Worm (Caenorhabditis elegans) whole organism, L4/young adult: ENCODE measurements around the gene str-115.

Source experiments
- W03F9.2 ChIP-seq: fragments of 150-350 bp; optimal IDR thresholded peaks from 2 replicates; lab custom pipeline; 2014; ENCODE audit warnings: missing biosample characterization, missing genetic modification characterization
- dao-5 ChIP-seq: sonication (generic microtip); optimal IDR thresholded peaks from 2 replicates; lab custom pipeline; 2016; ENCODE audit warnings: missing genotype, missing genetic modification characterization, moderate library complexity, missing compliant biosample characterization
- him-1 ChIP-seq: sonication (generic microtip); optimal IDR thresholded peaks from 2 replicates; lab custom pipeline; 2016; ENCODE audit warnings: missing genotype, missing genetic modification reagents, missing genetic modification characterization, missing compliant biosample characterization

The str-115 gene

DNA sequence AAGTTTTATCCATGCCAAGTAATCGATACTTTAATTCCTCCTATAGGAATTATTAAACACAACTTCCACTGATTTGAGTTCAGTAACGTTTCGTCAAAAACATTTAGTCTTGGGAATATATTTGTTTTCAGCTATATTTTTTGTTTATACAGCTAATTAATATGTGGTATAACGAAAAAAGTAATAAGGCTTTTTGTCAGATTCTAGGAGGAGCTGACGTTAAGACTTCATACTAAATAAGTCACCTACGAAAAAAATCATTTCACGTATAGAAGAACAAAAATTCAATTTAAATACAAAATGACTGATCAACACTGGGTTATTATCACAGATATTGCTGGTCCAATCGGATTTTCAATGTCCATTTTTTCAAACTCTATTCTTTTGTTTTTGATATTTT lies at the start of gene str-115:
str-115 (plus strand) TSS at position 301 of the 400 bp plus-strand sequence.
- TF ChIP-seq W03F9.2 (no peak), him-1 (no peak), dao-5 (no peak)

ce11 chrV:11220415-11220814 lies 48.5 kb upstream of the str-115 start:
- TF ChIP-seq dao-5: no peak
- TF ChIP-seq him-1: no peak
- no peak for TF ChIP-seq W03F9.2

- TF ChIP-seq W03F9.2: no peak
- TF ChIP-seq dao-5: no peak
- no peak for TF ChIP-seq him-1
Observed at ce11 chrV:11220936-11221335, 48.0 kb upstream of the str-115 start, which contains the start of gene T19B10.2. TSS of gene T19B10.2 (plus strand) at chrV:11221302.

DNA sequence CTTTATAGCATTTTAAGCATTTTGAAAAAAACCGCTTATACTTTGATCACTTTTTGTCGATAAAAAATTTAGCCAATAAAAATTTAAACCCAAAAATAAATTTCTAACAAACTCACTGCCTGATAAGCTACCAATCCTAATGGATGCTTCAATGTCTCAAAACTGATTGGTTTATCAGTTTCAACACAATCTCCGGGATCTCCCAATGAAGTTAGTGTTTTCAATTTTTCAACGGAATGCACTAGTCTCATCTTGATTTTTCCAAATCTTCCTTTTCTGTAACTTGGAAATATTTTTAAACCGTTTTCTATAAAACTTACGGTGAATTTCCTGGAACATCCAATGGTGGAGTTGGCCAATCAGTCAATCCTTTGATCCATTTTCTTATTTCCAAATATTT lies 45.2 kb upstream of the str-115 start:
- no peak for TF ChIP-seq him-1
- no peak for TF ChIP-seq W03F9.2
- no peak for TF ChIP-seq dao-5

- TF ChIP-seq dao-5 (no peak), him-1 (no peak), W03F9.2 (no peak)
Observed at ce11 chrV:11225981-11226380, 42.9 kb upstream of the str-115 start, which contains the start of gene bgal-1. TSS of gene bgal-1 (minus strand) at chrV:11226018.

ce11 chrV:11228653-11229173 lies 40.2 kb upstream of the str-115 start, which contains the start of gene pqn-70:
TSS of gene pqn-70 (minus strand) at chrV:11228703.
- peak; percentile 66 for TF ChIP-seq him-1
- no peak for TF ChIP-seq dao-5
- TF ChIP-seq W03F9.2: peak; percentile 72

ce11 chrV:11231177-11231576 lies 37.7 kb upstream of the str-115 start:
- TF ChIP-seq W03F9.2 (no peak), him-1 (no peak), dao-5 (no peak)

- TF ChIP-seq him-1 (no peak), dao-5 (no peak), W03F9.2 (no peak)
Observed at ce11 chrV:11234350-11234749, 34.5 kb upstream of the str-115 start, which contains the start of gene T19B10.5. TSS of gene T19B10.5 (plus strand) at chrV:11234650.

- TF ChIP-seq dao-5 (no peak), him-1 (no peak), W03F9.2 (no peak)
Observed at ce11 chrV:11235876-11236275, 33.0 kb upstream of the str-115 start.

DNA sequence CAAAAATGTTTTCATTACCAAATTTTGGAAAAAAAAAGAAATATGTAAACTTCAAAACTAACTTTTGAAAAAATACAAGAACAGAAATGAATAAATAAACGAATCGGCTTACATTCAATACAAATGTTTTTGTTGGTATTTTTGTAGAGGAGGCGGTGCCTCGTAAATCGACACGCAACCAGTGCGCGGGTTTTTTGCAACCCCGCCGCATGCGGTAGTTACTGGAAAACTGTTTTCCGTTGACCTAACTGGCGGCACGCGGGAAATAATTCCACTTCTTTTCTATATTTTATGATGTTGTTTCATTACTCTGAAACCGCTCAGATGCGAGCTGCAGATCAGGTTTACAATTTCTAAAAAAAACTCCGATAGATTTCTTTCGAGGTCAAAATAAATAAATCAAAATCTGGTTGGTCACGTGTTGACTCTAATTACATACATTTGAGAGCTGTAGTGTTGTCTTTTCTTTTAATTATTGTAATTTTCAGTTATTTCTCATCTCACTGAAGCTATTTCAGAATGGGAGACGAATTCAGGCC lies 29.6 kb upstream of the str-115 start, which contains the start of the genes dvc-1 and ima-1:
dvc-1 (minus strand) TSS at position 145 of the 539 bp plus-strand sequence.
ima-1 (plus strand) TSS at position 489 of the 539 bp plus-strand sequence.
- TF ChIP-seq dao-5: no peak
- no peak for TF ChIP-seq W03F9.2
- no peak for TF ChIP-seq him-1

- TF ChIP-seq W03F9.2 (no peak), him-1 (no peak), dao-5 (no peak)
Observed at ce11 chrV:11241580-11241979, 27.3 kb upstream of the str-115 start, which contains the start of gene pgap-1. TSS of gene pgap-1 (plus strand) at chrV:11241880.

DNA sequence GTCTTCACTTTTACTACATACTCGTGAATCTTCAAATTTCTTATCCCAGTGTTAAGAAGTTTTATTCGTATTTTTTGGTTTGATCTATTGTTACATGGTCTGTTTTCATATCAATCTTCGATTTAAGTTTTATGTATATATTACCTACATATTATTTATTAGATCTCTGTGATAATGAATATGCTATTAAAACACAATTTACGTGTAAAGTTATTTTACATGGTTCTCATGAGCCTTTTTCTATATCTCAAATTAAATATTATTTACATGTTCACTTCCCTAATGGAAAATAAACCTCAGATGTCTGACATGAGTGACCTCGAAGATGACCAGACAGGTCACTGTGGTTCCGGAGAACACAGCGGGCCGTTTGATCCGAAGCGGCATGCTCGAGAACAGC lies 24.4 kb upstream of the str-115 start, which contains the start of gene mxl-1:
mxl-1 (plus strand) TSS at position 301 of the 400 bp plus-strand sequence.
- TF ChIP-seq dao-5: no peak
- no peak for TF ChIP-seq him-1
- no peak for TF ChIP-seq W03F9.2

DNA sequence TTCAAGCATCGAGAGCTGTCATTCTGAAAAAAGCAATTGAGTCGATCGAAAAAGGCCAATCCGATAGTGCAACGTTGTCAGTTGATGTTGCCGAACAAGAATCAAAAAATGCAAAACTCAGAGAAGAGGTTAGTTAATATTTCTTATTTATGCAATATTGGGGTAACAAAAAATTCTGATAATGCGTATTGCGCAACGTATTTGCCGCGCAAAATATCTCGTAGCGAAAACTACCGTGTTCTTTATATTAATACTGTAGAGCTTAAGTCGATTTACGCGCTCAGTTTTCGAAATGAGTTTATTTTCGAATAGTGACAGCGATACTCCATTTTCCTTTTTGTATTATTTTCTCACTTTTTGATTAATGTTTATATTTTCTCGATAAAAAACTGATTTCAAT lies 23.9 kb upstream of the str-115 start:
- TF ChIP-seq dao-5 (no peak), him-1 (no peak), W03F9.2 (no peak)

DNA sequence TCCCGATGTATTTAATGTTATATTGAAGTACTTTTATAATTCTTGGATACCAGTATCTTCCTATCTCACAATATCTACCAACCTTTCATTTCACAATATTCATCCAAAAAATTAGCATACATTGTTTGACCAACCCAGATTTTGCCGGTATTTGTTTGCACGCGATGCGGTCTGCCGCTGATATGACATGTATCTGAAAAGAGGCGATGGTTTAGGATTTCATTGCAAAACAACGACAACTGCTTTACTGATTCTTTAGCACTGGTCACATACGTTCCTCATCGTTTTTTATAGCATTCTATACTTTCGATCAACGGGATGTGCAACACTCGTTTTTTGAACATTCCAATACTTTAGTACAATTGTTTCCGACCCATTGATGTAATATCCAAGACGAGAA lies 21.0 kb upstream of the str-115 start, which contains the start of gene mam-4:
mam-4 (plus strand) TSS at position 301 of the 400 bp plus-strand sequence.
- TF ChIP-seq dao-5: no peak
- no peak for TF ChIP-seq him-1
- TF ChIP-seq W03F9.2: no peak

DNA sequence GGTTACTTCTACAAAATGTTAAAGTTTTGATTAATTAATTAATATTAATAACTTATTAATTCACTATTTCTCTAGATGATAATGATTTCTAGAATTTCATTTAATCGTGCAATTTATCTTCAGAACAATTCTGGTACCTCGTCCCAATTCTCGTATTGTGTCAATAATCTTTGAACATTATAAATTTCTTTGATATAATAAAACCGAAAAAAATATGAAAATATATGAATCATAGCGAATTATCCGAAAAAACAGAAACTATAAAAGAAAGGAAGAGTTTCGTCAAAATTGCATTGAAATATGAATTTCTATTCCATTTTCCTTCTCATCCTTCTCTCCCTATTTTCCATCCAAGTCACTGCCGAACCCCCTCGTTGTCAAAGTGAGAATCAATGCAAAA lies 18.2 kb upstream of the str-115 start, which contains the start of gene T19B10.12:
T19B10.12 (plus strand) TSS at position 301 of the 400 bp plus-strand sequence.
- TF ChIP-seq W03F9.2: no peak

DNA sequence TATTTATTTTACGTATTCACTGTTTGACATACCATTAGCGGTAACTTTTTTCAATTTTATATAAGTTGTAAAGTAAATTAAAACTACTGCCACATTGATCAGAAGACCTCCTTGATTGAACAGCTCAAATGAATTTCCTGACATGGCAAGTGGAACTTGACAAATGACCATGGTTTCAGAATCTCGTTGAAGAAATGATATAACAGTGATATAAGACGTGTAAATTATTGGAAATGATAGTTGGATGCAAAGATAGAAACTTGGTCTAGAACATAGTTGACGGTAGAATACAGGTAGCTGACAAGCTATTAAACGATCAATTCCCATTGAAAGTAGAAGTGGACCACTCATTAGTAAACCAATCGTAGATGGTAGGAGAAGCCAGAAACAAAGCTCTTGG lies 17.1 kb upstream of the str-115 start:
- TF ChIP-seq him-1 (no peak), W03F9.2 (no peak), dao-5 (no peak)
